Worm (Caenorhabditis elegans): ENCODE measurements around the gene dlat-1.

- TF ChIP-seq mep-1 (tag; optimal IDR thresholded peaks at IDR 0.05) (no peak), rnt-1 (tag; optimal IDR thresholded peaks at IDR 0.05) (peak; percentile 78), ces-1 (GFP tag; optimal IDR thresholded peaks at IDR 0.05) (no peak), efl-3 (GFP tag; optimal IDR thresholded peaks at IDR 0.05) (no peak), elt-3 (tag; optimal IDR thresholded peaks at IDR 0.05) (no peak), mdl-1 (tag; optimal IDR thresholded peaks at IDR 0.05) (no peak), efl-1 (optimal IDR thresholded peaks at IDR 0.05) (peak; percentile 49 to 58), efl-1 (GFP tag; optimal IDR thresholded peaks at IDR 0.05 in 1 of 2) (peak; percentile 32 to 96), blmp-1 (tag; optimal IDR thresholded peaks at IDR 0.05) (peak; percentile 21), hpl-2 (GFP tag; optimal IDR thresholded peaks at IDR 0.05) (no peak)
These were observed 22.1 kb downstream of the dlat-1 start, which contains the start of gene rrsr-1 for ce11 chrV:14424958-14425492.

Measured in whole organism, L1 larva.